Fruit fly (Drosophila melanogaster): ENCODE data around the gene mtg.

dm6 chr3R:8217727-8218126 lies 32.6 kb upstream of the mtg start, which contains the start of gene CG7800:
- TF ChIP-seq CG8478 (optimal IDR thresholded peaks at IDR 0.05) (no peak), CTCF (optimal IDR thresholded peaks at IDR 0.05) (no peak)
